Worm (Caenorhabditis elegans) whole organism, L4 larva: ENCODE measurements around the gene lsm-3.

ENCODE experiments used
- F49E8.2 ChIP-seq: sonication (generic microtip); optimal IDR thresholded peaks from 2 replicates; lab custom pipeline; 2016; ENCODE audit warnings: missing compliant biosample characterization, mild to moderate bottlenecking, missing genetic modification characterization, borderline replicate concordance
- Y48G9A.11 ChIP-seq: fragments of 200-800 bp; sonication (Bioruptor generic); IDR thresholded peaks from 2 replicates; pipeline ENCODE4 v1.3.6; 2022; ENCODE audit warnings: missing genetic modification reagents, missing genetic modification characterization, missing compliant biosample characterization
- aha-1 ChIP-seq: fragments of 150-350 bp; peaks from one replicate; lab custom pipeline; 2014; ENCODE audit warnings: missing biosample characterization, missing genetic modification characterization
- arid-1 ChIP-seq: fragments of 200-800 bp; sonication (Bioruptor generic); conservative IDR thresholded peaks from 2 replicates; pipeline ENCODE4 v1.3.6; 2022; ENCODE audit warnings: missing genetic modification reagents, missing genetic modification characterization, missing compliant biosample characterization
- ceh-44 ChIP-seq: fragments of 200-800 bp; sonication (Bioruptor generic); IDR thresholded peaks from 2 replicates; pipeline ENCODE4 v1.3.6; 2022; ENCODE audit warnings: missing genetic modification reagents, missing genetic modification characterization, missing compliant biosample characterization
- ceh-62 ChIP-seq: sonication (generic microtip); optimal IDR thresholded peaks from 2 replicates; lab custom pipeline; 2017; ENCODE audit warnings: missing biosample characterization, missing genetic modification characterization
- ceh-82 ChIP-seq: sonication (generic microtip); optimal IDR thresholded peaks from 2 replicates; lab custom pipeline; 2017; ENCODE audit warnings: missing biosample characterization, missing genetic modification characterization
- ctbp-1 ChIP-seq: fragments of 200-800 bp; sonication (Bioruptor generic); IDR thresholded peaks from 2 replicates; pipeline ENCODE4 v1.3.6; 2022; ENCODE audit warnings: missing genetic modification reagents, missing genetic modification characterization, missing compliant biosample characterization
- daf-12 ChIP-seq: fragments of 150-350 bp; optimal IDR thresholded peaks from 2 replicates; lab custom pipeline; 2014; ENCODE audit warnings: missing biosample characterization, missing genetic modification reagents, missing genetic modification characterization
- dmd-6 ChIP-seq: fragments of 200-800 bp; sonication (Bioruptor generic); IDR thresholded peaks from 2 replicates; pipeline ENCODE4 v1.3.6; 2022; ENCODE audit warnings: missing genetic modification reagents, missing genetic modification characterization, missing compliant biosample characterization
- dmd-8 ChIP-seq: fragments of 200-800 bp; sonication (Bioruptor generic); IDR thresholded peaks from 2 replicates; pipeline ENCODE4 v1.3.6; 2022; ENCODE audit warnings: missing genetic modification characterization, missing compliant biosample characterization
- dpl-1 ChIP-seq: fragments of 150-350 bp; optimal IDR thresholded peaks from 2 replicates; lab custom pipeline; 2014; ENCODE audit warnings: missing biosample characterization, missing genetic modification reagents, missing genetic modification characterization
- duxl-1 ChIP-seq: sonication (generic microtip); optimal IDR thresholded peaks from 2 replicates; lab custom pipeline; 2016; ENCODE audit warnings: mild to moderate bottlenecking, missing genetic modification characterization, moderate library complexity, missing compliant biosample characterization; ENCODE audit not compliant: poor library complexity
- egl-27 ChIP-seq: sonication (generic microtip); optimal IDR thresholded peaks from 3 replicates; lab custom pipeline; 2017; ENCODE audit warnings: missing biosample characterization, missing genetic modification reagents, missing genetic modification characterization
- hlh-30 ChIP-seq: sonication (generic microtip); optimal IDR thresholded peaks from 2 replicates; lab custom pipeline; 2017; ENCODE audit warnings: antibody characterized with exemption, mild to moderate bottlenecking, missing genetic modification characterization, missing compliant biosample characterization; ENCODE audit not compliant: insufficient read depth
- lim-7 ChIP-seq: fragments of 200-800 bp; sonication (Bioruptor generic); IDR thresholded peaks from 2 replicates; pipeline ENCODE4 v1.3.6; 2022; ENCODE audit warnings: missing genetic modification characterization, missing compliant biosample characterization
- lin-13 ChIP-seq: fragments of 150-350 bp; optimal IDR thresholded peaks from 2 replicates; lab custom pipeline; 2014; ENCODE audit warnings: missing biosample characterization, missing genetic modification reagents, missing genetic modification characterization
- lin-38 ChIP-seq: fragments of 200-800 bp; sonication (Bioruptor generic); IDR thresholded peaks from 2 replicates; pipeline ENCODE4 v1.3.6; 2022; ENCODE audit warnings: missing genetic modification reagents, missing genetic modification characterization, missing compliant biosample characterization
- lsy-2 ChIP-seq, 2 experiments: fragments of 150-350 bp in 1 of 2; sonication (generic microtip) in 1 of 2; optimal IDR thresholded peaks; 2 replicates each; lab custom pipeline; 2014 to 2017; ENCODE audit warnings: missing biosample characterization in 2 of 2, missing genetic modification characterization in 2 of 2
- madf-5 ChIP-seq, 2 experiments: fragments of 200-800 bp; sonication (Bioruptor generic); IDR thresholded peaks; 2 replicates each; pipeline ENCODE4 v1.3.6; 2022; ENCODE audit warnings: missing compliant biosample characterization in 2 of 2, missing genetic modification characterization in 2 of 2
- mdt-29 ChIP-seq: fragments of 200-800 bp; sonication (Bioruptor generic); IDR thresholded peaks from 2 replicates; pipeline ENCODE4 v1.3.6; 2022; ENCODE audit warnings: missing genetic modification reagents, missing genetic modification characterization, missing compliant biosample characterization
- mep-1 ChIP-seq: fragments of 150-350 bp; sonication (generic microtip); optimal IDR thresholded peaks from 3 replicates; lab custom pipeline; 2014; ENCODE audit warnings: missing biosample characterization, missing genetic modification characterization
- mes-2 ChIP-seq: sonication (generic microtip); optimal IDR thresholded peaks from 2 replicates; lab custom pipeline; 2016; ENCODE audit warnings: missing genotype, mild to moderate bottlenecking, missing genetic modification characterization, missing compliant biosample characterization; ENCODE audit not compliant: poor library complexity, severe bottlenecking
- nhr-102 ChIP-seq: sonication (generic microtip); optimal IDR thresholded peaks from 2 replicates; lab custom pipeline; 2016; ENCODE audit warnings: mild to moderate bottlenecking, missing genetic modification characterization, moderate library complexity, missing compliant biosample characterization
- nhr-28 ChIP-seq: fragments of 150-350 bp; optimal IDR thresholded peaks from 2 replicates; lab custom pipeline; 2014; ENCODE audit warnings: missing biosample characterization, missing genetic modification characterization
- nhr-41 ChIP-seq: fragments of 200-800 bp; sonication (Bioruptor generic); IDR thresholded peaks from 2 replicates; pipeline ENCODE4 v1.3.6; 2022; ENCODE audit warnings: missing genetic modification reagents, missing genetic modification characterization, missing compliant biosample characterization
- nhr-6 ChIP-seq: fragments of 150-350 bp; optimal IDR thresholded peaks from 2 replicates; lab custom pipeline; 2014; ENCODE audit warnings: missing biosample characterization, missing genetic modification characterization
- nhr-77 ChIP-seq: fragments of 150-350 bp; optimal IDR thresholded peaks from 2 replicates; lab custom pipeline; 2014; ENCODE audit warnings: missing biosample characterization, missing genetic modification characterization
- php-3 ChIP-seq: fragments of 200-800 bp; sonication (Bioruptor generic); IDR thresholded peaks from 2 replicates; pipeline ENCODE4 v1.3.6; 2022; ENCODE audit warnings: missing genetic modification reagents, missing genetic modification characterization, missing compliant biosample characterization
- rbr-2 ChIP-seq: sonication (generic microtip); optimal IDR thresholded peaks from 2 replicates; lab custom pipeline; 2016; ENCODE audit warnings: missing genotype, missing genetic modification characterization, missing compliant biosample characterization
- sdz-12 ChIP-seq: fragments of 200-800 bp; sonication (Bioruptor generic); optimal IDR thresholded peaks from 2 replicates; lab custom pipeline; 2018; ENCODE audit warnings: mild to moderate bottlenecking, missing genetic modification characterization, missing compliant biosample characterization
- set-16 ChIP-seq: fragments of 200-800 bp; sonication (Bioruptor generic); IDR thresholded peaks from 2 replicates; pipeline ENCODE4 v1.3.6; 2022; ENCODE audit warnings: missing genetic modification reagents, missing genetic modification characterization, missing compliant biosample characterization
- skn-1 ChIP-seq: fragments of 150-350 bp; optimal IDR thresholded peaks from 2 replicates; lab custom pipeline; 2014; ENCODE audit warnings: missing biosample characterization, missing genetic modification characterization
- snpc-1.2 ChIP-seq: fragments of 200-800 bp; sonication (Bioruptor generic); IDR thresholded peaks from 2 replicates; pipeline ENCODE4 v1.3.6; 2022; ENCODE audit warnings: missing genetic modification reagents, missing genetic modification characterization, missing compliant biosample characterization
- tag-97 ChIP-seq: fragments of 200-800 bp; sonication (Bioruptor generic); IDR thresholded peaks from 2 replicates; pipeline ENCODE4 v1.3.6; 2022; ENCODE audit warnings: missing genetic modification characterization, missing compliant biosample characterization
- unc-130 ChIP-seq: sonication (generic microtip); optimal IDR thresholded peaks from 2 replicates; lab custom pipeline; 2016; ENCODE audit warnings: missing genetic modification reagents, missing genetic modification characterization, missing compliant biosample characterization
- zfp-3 ChIP-seq: fragments of 200-800 bp; sonication (Bioruptor generic); conservative IDR thresholded peaks from 2 replicates; pipeline ENCODE4 v1.3.6; 2022; ENCODE audit warnings: missing genetic modification reagents, missing genetic modification characterization, missing compliant biosample characterization
- ztf-11 ChIP-seq: fragments of 150-350 bp; optimal IDR thresholded peaks from 2 replicates; lab custom pipeline; 2014; ENCODE audit warnings: missing biosample characterization, missing genetic modification characterization
- ztf-7 ChIP-seq: fragments of 150-350 bp; optimal IDR thresholded peaks from 2 replicates; lab custom pipeline; 2014; ENCODE audit warnings: missing biosample characterization, missing genetic modification characterization

lsm-3 gene

ce11 chrIV:13364869-13365268, 22.1 kb upstream of the lsm-3 start, which contains the start of gene srsx-25:
TSS of gene srsx-25 (plus strand) at chrIV:13365169.
- TF ChIP-seq aha-1 (peak; percentile 79), ceh-44 (no peak)

ce11 chrIV:13369120-13369842, 17.7 kb upstream of the lsm-3 start, which contains the start of gene agt-1:
TSS of gene agt-1 (minus strand) at chrIV:13369412.
- TF ChIP-seq hlh-30 (tag; lab: Kevin White, UChicago), result no peak
- peak; percentile 95 for TF ChIP-seq set-16 (GFP tag; lab: Robert Waterston, UW)
- TF ChIP-seq unc-130 (GFP tag; lab: Kevin White, UChicago), result no peak
- TF ChIP-seq zfp-3 (GFP tag; lab: Robert Waterston, UW), result no peak
- TF ChIP-seq lim-7 (GFP tag; lab: Robert Waterston, UW), result no peak
- no peak for TF ChIP-seq tag-97 (GFP tag; lab: Robert Waterston, UW)
- TF ChIP-seq daf-12 (tag; lab: Kevin White, UChicago), result no peak
- no peak for TF ChIP-seq ceh-82 (tag; lab: Kevin White, UChicago)
- TF ChIP-seq snpc-1.2 (GFP tag; lab: Robert Waterston, UW), result peak; percentile 60
- no peak for TF ChIP-seq php-3 (GFP tag; lab: Robert Waterston, UW)
- TF ChIP-seq ceh-62 (tag; lab: Kevin White, UChicago), result no peak
- TF ChIP-seq ctbp-1 (GFP tag; lab: Robert Waterston, UW), result 0 out of 2 replicates have a peak, but pooled peaks have one; percentile 47
- TF ChIP-seq rbr-2 (tag; lab: Kevin White, UChicago), result no peak
- 0 out of 2 replicates have a peak, but pooled peaks have one; percentile 17 for TF ChIP-seq Y48G9A.11 (GFP tag; lab: Robert Waterston, UW)
- TF ChIP-seq lin-13 (GFP tag; lab: Kevin White, UChicago), result no peak
- TF ChIP-seq nhr-6 (tag; lab: Kevin White, UChicago), result no peak
- no peak for TF ChIP-seq dmd-6 (GFP tag; lab: Robert Waterston, UW)
- no peak for TF ChIP-seq egl-27 (tag; lab: Kevin White, UChicago)
- TF ChIP-seq ztf-11 (tag; lab: Kevin White, UChicago), result no peak
- 0 out of 2 replicates have a peak, but pooled peaks have one; percentile 19 for TF ChIP-seq dmd-8 (GFP tag; lab: Robert Waterston, UW)
- TF ChIP-seq sdz-12 (GFP tag; lab: Kevin White, UChicago), result no peak
- peak; percentile 4 for TF ChIP-seq nhr-102 (tag; lab: Kevin White, UChicago)
- no peak for TF ChIP-seq skn-1 (tag; lab: Kevin White, UChicago)
- peak; percentile 28 for TF ChIP-seq aha-1
- no peak for TF ChIP-seq nhr-28 (tag; lab: Kevin White, UChicago)
- TF ChIP-seq madf-5 (GFP tag; IDR thresholded peaks at IDR 0.05; lab: Robert Waterston, UW), result no peak
- peak; percentile 50; the same call in 1 of the 2 replicates for TF ChIP-seq arid-1 (GFP tag; lab: Robert Waterston, UW)
- TF ChIP-seq duxl-1 (tag; lab: Kevin White, UChicago), result no peak
- TF ChIP-seq mdt-29 (GFP tag; lab: Robert Waterston, UW), result 0 out of 2 replicates have a peak, but pooled peaks have one; percentile 44
- no peak for TF ChIP-seq lin-38 (GFP tag; lab: Robert Waterston, UW)
- TF ChIP-seq F49E8.2, result peak; percentile 38

ce11 chrIV:13370235-13370739, 16.7 kb upstream of the lsm-3 start, which contains the start of the genes rla-2, popl-7 and Y62E10A.24:
TSS of gene rla-2 (minus strand) at chrIV:13370285.
TSS of gene popl-7 (plus strand) at chrIV:13370689.
TSS of gene Y62E10A.24 (plus strand) at chrIV:13370710.
- TF ChIP-seq lin-38 (GFP tag; lab: Robert Waterston, UW), result peak; percentile 39; the same call in 1 of the 2 replicates
- TF ChIP-seq mes-2 (tag; lab: Kevin White, UChicago), result peak; percentile 58
- peak; percentile 28 for TF ChIP-seq hlh-30 (tag; lab: Kevin White, UChicago)
- TF ChIP-seq nhr-41 (GFP tag; lab: Robert Waterston, UW), result no peak
- TF ChIP-seq dpl-1 (GFP tag; lab: Kevin White, UChicago), result peak; percentile 44
- TF ChIP-seq unc-130 (GFP tag; lab: Kevin White, UChicago), result no peak
- TF ChIP-seq ztf-7 (tag; lab: Kevin White, UChicago), result peak; percentile 40
- TF ChIP-seq nhr-77 (tag; lab: Kevin White, UChicago), result peak; percentile 16
- TF ChIP-seq mep-1 (tag; lab: Kevin White, UChicago), result peak; percentile 3
- TF ChIP-seq lsy-2 (tag; optimal IDR thresholded peaks at IDR 0.05; lab: Kevin White, UChicago), result peak in 1 of 2 experiments; percentile 75
